Fruit fly (Drosophila melanogaster) Kc167 (cell line): Measurements from ENCODE around the gene scu.

Experiments used
- Myc ChIP-seq: fragments of >200 bp; optimal IDR thresholded peaks from 2 replicates; lab custom pipeline; 2017; ENCODE audit warnings: missing external identifiers
- Sin3A ChIP-seq: fragments of >200 bp; optimal IDR thresholded peaks from 2 replicates; lab custom pipeline; 2018; ENCODE audit warnings: missing external identifiers
- psq ChIP-seq: fragments of >200 bp; optimal IDR thresholded peaks from 2 replicates; lab custom pipeline; 2017; ENCODE audit warnings: missing external identifiers
- ttk ChIP-seq: sonication (Bioruptor generic); optimal IDR thresholded peaks from 2 replicates; lab custom pipeline; 2017; ENCODE audit warnings: missing external identifiers

DNA sequence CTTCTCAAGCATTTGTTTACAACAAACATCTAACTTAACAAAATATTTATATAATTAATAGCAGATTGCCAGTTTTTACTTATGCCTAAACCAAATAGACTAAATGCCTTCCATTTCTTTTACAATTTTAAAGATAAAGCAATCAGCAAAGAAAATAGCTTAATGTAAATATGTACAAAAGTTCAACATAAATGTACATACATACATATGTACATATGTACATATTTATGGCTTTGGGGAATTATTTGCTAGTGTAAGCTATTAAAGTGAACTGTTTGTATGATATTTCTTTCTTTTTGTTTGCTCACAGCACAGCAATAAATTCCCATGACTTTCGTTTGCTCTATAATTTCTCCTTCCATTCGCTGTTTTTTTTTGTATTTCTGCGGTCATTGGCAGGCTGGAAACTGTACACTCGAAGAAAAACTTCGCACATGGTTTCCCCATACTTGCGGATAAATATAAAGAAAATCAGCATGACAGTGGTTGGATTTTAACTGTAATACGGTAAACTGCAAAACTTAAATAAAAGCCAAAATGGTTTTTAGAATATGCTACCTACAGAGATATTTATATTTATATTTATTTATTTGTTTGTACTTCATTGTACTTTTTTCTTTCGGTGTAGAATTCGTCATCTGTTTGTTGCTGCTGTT lies 50.0 kb downstream of the scu start:
- TF ChIP-seq Sin3A (lab: Kevin White, UChicago): no peak
- no peak for TF ChIP-seq ttk (lab: Kevin White, UChicago)
- no peak for TF ChIP-seq psq
- no peak for TF ChIP-seq Myc (lab: Kevin White, UChicago)
